Fruit fly (Drosophila melanogaster): ENCODE results near the gene CG13813.
A peak's percentile ranks its signal among the peaks of the same experiment; 100 is the strongest.

CG13813 gene

DNA sequence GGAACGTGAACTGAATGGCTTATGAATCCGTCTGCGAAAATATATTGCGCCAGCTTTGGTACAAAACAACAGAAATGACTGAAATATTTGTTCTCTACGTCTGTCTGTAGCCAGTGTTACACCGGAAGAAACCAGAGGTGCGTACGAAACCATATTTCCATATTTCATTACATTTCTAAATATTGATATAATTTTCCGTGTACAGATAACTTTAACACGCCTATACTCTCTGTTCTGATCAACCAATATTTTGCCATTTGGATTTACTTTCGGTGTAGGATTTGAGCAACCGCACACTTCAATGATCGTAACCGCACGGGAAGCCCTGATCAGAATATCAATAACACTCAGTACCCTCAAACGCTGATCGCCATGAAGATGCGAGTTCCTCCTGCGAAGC, 36.7 kb upstream of the CG13813 start (continued):
- TF ChIP-seq ftz-f1 (GFP tag; optimal IDR thresholded peaks at IDR 0.05) = no peak
- peak; percentile 62; the same call in 2 of the 3 replicates for TF ChIP-seq Mrtf (GFP tag; IDR thresholded peaks at IDR 0.05)
- no peak for TF ChIP-seq Scr (GFP tag; IDR thresholded peaks at IDR 0.05; ENCODE audit: partially characterized antibody)
- peak; percentile 51 for TF ChIP-seq CG9215 (GFP tag; IDR thresholded peaks at IDR 0.05)
- TF ChIP-seq Fer3 (tag; optimal IDR thresholded peaks at IDR 0.05) = peak; percentile 48
- TF ChIP-seq CG17359 (tag; optimal IDR thresholded peaks at IDR 0.05) = peak; percentile 39
- TF ChIP-seq nerfin-2 (GFP tag; IDR thresholded peaks at IDR 0.05; ENCODE audit: partially characterized antibody) = no peak
- TF ChIP-seq D19A (tag; optimal IDR thresholded peaks at IDR 0.05) = no peak
- TF ChIP-seq CG3163 (GFP tag; optimal IDR thresholded peaks at IDR 0.05) = no peak
- peak; percentile 8 to 17 for TF ChIP-seq Pdp1 (GFP tag; optimal IDR thresholded peaks at IDR 0.05)
- peak; percentile 62 for TF ChIP-seq gem (tag; optimal IDR thresholded peaks at IDR 0.05)
- TF ChIP-seq klu (GFP tag; IDR thresholded peaks at IDR 0.05) = no peak
- TF ChIP-seq lmd (GFP tag; IDR thresholded peaks at IDR 0.05) = peak; percentile 43; the same call in 1 of the 2 replicates
- TF ChIP-seq CG9876 (GFP tag; optimal IDR thresholded peaks at IDR 0.05) = no peak
- TF ChIP-seq Lim3 (GFP tag; IDR thresholded peaks at IDR 0.05) = no peak
- peak; percentile 40 for TF ChIP-seq Hsf (GFP tag; optimal IDR thresholded peaks at IDR 0.05)
- TF ChIP-seq CG12299 (tag; optimal IDR thresholded peaks at IDR 0.05) = no peak
- TF ChIP-seq pros (GFP tag; optimal IDR thresholded peaks at IDR 0.05) = no peak
- no peak for TF ChIP-seq dati (GFP tag; IDR thresholded peaks at IDR 0.05)
- no peak for TF ChIP-seq CG3726 (GFP tag; IDR thresholded peaks at IDR 0.05)
- no peak for TF ChIP-seq gt (GFP tag; IDR thresholded peaks at IDR 0.05)
- TF ChIP-seq wek (GFP tag; optimal IDR thresholded peaks at IDR 0.05) = no peak
- peak; percentile 31 for TF ChIP-seq tin (GFP tag; optimal IDR thresholded peaks at IDR 0.05)
- TF ChIP-seq fd3F (GFP tag; optimal IDR thresholded peaks at IDR 0.05) = peak; percentile 40
- TF ChIP-seq zen2 (GFP tag; IDR thresholded peaks at IDR 0.05; ENCODE audit: partially characterized antibody) = no peak
- TF ChIP-seq CG15696 (tag; optimal IDR thresholded peaks at IDR 0.05) = no peak
- TF ChIP-seq CG10147 (GFP tag; optimal IDR thresholded peaks at IDR 0.05) = no peak
- no peak for TF ChIP-seq odd (GFP tag; optimal IDR thresholded peaks at IDR 0.05)
- TF ChIP-seq sd (tag; optimal IDR thresholded peaks at IDR 0.05) = peak; percentile 20
- peak; percentile 6 for TF ChIP-seq CG12155 (GFP tag; optimal IDR thresholded peaks at IDR 0.05)
- no peak for TF ChIP-seq dan (GFP tag; IDR thresholded peaks at IDR 0.05)
- TF ChIP-seq Ets97D (GFP tag; optimal IDR thresholded peaks at IDR 0.05) = no peak
- no peak for TF ChIP-seq Eip74EF (GFP tag; optimal IDR thresholded peaks at IDR 0.05)
- TF ChIP-seq insv (GFP tag; optimal IDR thresholded peaks at IDR 0.05) = no peak
- peak; percentile 47 for TF ChIP-seq Fer1 (GFP tag; optimal IDR thresholded peaks at IDR 0.05)
- no peak for TF ChIP-seq CG13296 (GFP tag; optimal IDR thresholded peaks at IDR 0.05)
- TF ChIP-seq CG16813 (GFP tag; IDR thresholded peaks at IDR 0.05; ENCODE audit: partially characterized antibody) = no peak
- peak; percentile 74 for TF ChIP-seq slbo (GFP tag; IDR thresholded peaks at IDR 0.05)
- no peak for TF ChIP-seq Stat92E (GFP tag; optimal IDR thresholded peaks at IDR 0.05)
- TF ChIP-seq CG14965 (GFP tag; optimal IDR thresholded peaks at IDR 0.05; ENCODE audit: borderline replicate concordance) = no peak
- no peak for TF ChIP-seq mirr (GFP tag; optimal IDR thresholded peaks at IDR 0.05)
- no peak for TF ChIP-seq CG6683 (GFP tag; optimal IDR thresholded peaks at IDR 0.05)
- peak; percentile 39 for TF ChIP-seq CG30403 (GFP tag; optimal IDR thresholded peaks at IDR 0.05)
- TF ChIP-seq her (GFP tag; optimal IDR thresholded peaks at IDR 0.05) = no peak
- TF ChIP-seq CG7928 (GFP tag; optimal IDR thresholded peaks at IDR 0.05) = no peak
- peak; percentile 17 for TF ChIP-seq CG18476 (GFP tag; optimal IDR thresholded peaks at IDR 0.05)
- TF ChIP-seq pnt (GFP tag; optimal IDR thresholded peaks at IDR 0.05) = peak; percentile 21
- peak; percentile 47 for TF ChIP-seq ind (GFP tag; optimal IDR thresholded peaks at IDR 0.05)
- TF ChIP-seq bigmax (GFP tag; optimal IDR thresholded peaks at IDR 0.05) = no peak
- TF ChIP-seq lbe (GFP tag; optimal IDR thresholded peaks at IDR 0.05) = peak; percentile 48
